Worm (Caenorhabditis elegans) whole organism, L4 larva: ENCODE results near the gene B0280.9.

ENCODE experiments used
- ctbp-1 ChIP-seq: fragments of 200-800 bp; sonication (Bioruptor generic); IDR thresholded peaks from 2 replicates; pipeline ENCODE4 v1.3.6; 2022; ENCODE audit warnings: missing genetic modification reagents, missing genetic modification characterization, missing compliant biosample characterization
- duxl-1 ChIP-seq: sonication (generic microtip); optimal IDR thresholded peaks from 2 replicates; lab custom pipeline; 2016; ENCODE audit warnings: mild to moderate bottlenecking, missing genetic modification characterization, moderate library complexity, missing compliant biosample characterization; ENCODE audit not compliant: poor library complexity
- hlh-30 ChIP-seq: sonication (generic microtip); optimal IDR thresholded peaks from 2 replicates; lab custom pipeline; 2017; ENCODE audit warnings: antibody characterized with exemption, mild to moderate bottlenecking, missing genetic modification characterization, missing compliant biosample characterization; ENCODE audit not compliant: insufficient read depth
- jun-1 ChIP-seq: fragments of 150-350 bp; optimal IDR thresholded peaks from 2 replicates; lab custom pipeline; 2014; ENCODE audit warnings: missing biosample characterization, missing genetic modification reagents, missing genetic modification characterization
- lin-29 ChIP-seq: fragments of 200-800 bp; sonication (Bioruptor generic); IDR thresholded peaks from 2 replicates; pipeline ENCODE4 v1.3.6; 2022; ENCODE audit warnings: missing genetic modification reagents, missing genetic modification characterization, missing compliant biosample characterization

ce11 chrIII:7091042-7091441, 31.7 kb downstream of the B0280.9 start, which contains the start of gene ZK418.2:
- TF ChIP-seq lin-29 (GFP tag; lab: Robert Waterston, UW) (no peak), hlh-30 (no peak), ctbp-1 (no peak), duxl-1 (tag; lab: Kevin White, UChicago) (no peak), jun-1 (tag; lab: Kevin White, UChicago) (no peak)
